Worm (Caenorhabditis elegans): ENCODE measurements around the gene M176.11.
"Not testable (repeated sequence)": the region's sequence is repeated elsewhere in the genome, so short reads cannot be mapped to it uniquely, and the experiment has no call there.

- not testable (repeated sequence) for TF ChIP-seq snpc-4 (tag; optimal IDR thresholded peaks at IDR 0.05); lin-39 (tag; optimal IDR thresholded peaks at IDR 0.05); ZK546.5 (tag; optimal IDR thresholded peaks at IDR 0.05); nhr-28 (tag; optimal IDR thresholded peaks at IDR 0.05); egl-27 (tag; optimal IDR thresholded peaks at IDR 0.05); ceh-28 (tag; optimal IDR thresholded peaks at IDR 0.05); nhr-237 (tag; optimal IDR thresholded peaks at IDR 0.05); R02D3.7 (tag; optimal IDR thresholded peaks at IDR 0.05); unc-62 (GFP tag; optimal IDR thresholded peaks at IDR 0.05); hmg-11 (tag; optimal IDR thresholded peaks at IDR 0.05); tbx-2 (tag; optimal IDR thresholded peaks at IDR 0.05); zag-1 (tag; optimal IDR thresholded peaks at IDR 0.05); nhr-43 (tag; optimal IDR thresholded peaks at IDR 0.05; ENCODE audit: poor library complexity, severe bottlenecking); nhr-25 (tag; optimal IDR thresholded peaks at IDR 0.05)
These were observed 30.1 kb downstream of the M176.11 start, which contains the start of gene R09D1.12 for ce11 chrII:9452172-9452571.
